Fruit fly (Drosophila melanogaster) whole organism, adult: Measurements from ENCODE around the gene Hou.

Experiments
- CG11617 ChIP-seq: fragments of 200-800 bp; sonication (Bioruptor generic); optimal IDR thresholded peaks from 2 replicates; lab custom pipeline; 2017; ENCODE audit warnings: mild to moderate bottlenecking, missing biosample characterization, missing genetic modification reagents, missing genetic modification characterization
- CG12768 ChIP-seq: fragments of 200-800 bp; sonication (Bioruptor generic); optimal IDR thresholded peaks from 2 replicates; lab custom pipeline; 2017; ENCODE audit warnings: missing biosample characterization, missing genetic modification characterization, mild to moderate bottlenecking, moderate library complexity, missing genetic modification reagents
- CG14711 ChIP-seq: fragments of 200-800 bp; sonication (Bioruptor generic); optimal IDR thresholded peaks from 2 replicates; lab custom pipeline; 2018; ENCODE audit warnings: missing biosample characterization, mild to moderate bottlenecking, missing genetic modification characterization, moderate library complexity
- CG1620 ChIP-seq: fragments of 200-800 bp; sonication (Bioruptor generic); optimal IDR thresholded peaks from 2 replicates; lab custom pipeline; 2016; ENCODE audit warnings: missing biosample characterization, missing genetic modification characterization
- CG33017 ChIP-seq: fragments of 200-800 bp; sonication (Bioruptor generic); optimal IDR thresholded peaks from 2 replicates; lab custom pipeline; 2018; ENCODE audit warnings: missing biosample characterization, mild to moderate bottlenecking, missing genetic modification characterization, moderate library complexity
- CG5204 ChIP-seq: fragments of 200-800 bp; sonication (Bioruptor generic); optimal IDR thresholded peaks from 2 replicates; lab custom pipeline; 2016; ENCODE audit warnings: missing biosample characterization, missing genetic modification characterization
- CG7045 ChIP-seq: fragments of 200-800 bp; sonication (Bioruptor generic); optimal IDR thresholded peaks from 2 replicates; lab custom pipeline; 2017; ENCODE audit warnings: missing biosample characterization, mild to moderate bottlenecking, missing genetic modification characterization
- CG7101 ChIP-seq: fragments of 200-800 bp; sonication (Bioruptor generic); optimal IDR thresholded peaks from 2 replicates; lab custom pipeline; 2018; ENCODE audit warnings: missing biosample characterization, mild to moderate bottlenecking, missing genetic modification characterization, moderate library complexity
- Clk ChIP-seq: fragments of 200-800 bp; sonication (Bioruptor generic); optimal IDR thresholded peaks from 2 replicates; lab custom pipeline; 2017; ENCODE audit warnings: missing biosample characterization, missing genetic modification characterization
- Crg-1 ChIP-seq: fragments of 200-800 bp; sonication (Bioruptor generic); optimal IDR thresholded peaks from 2 replicates; lab custom pipeline; 2016; ENCODE audit warnings: missing biosample characterization, missing genetic modification characterization
- Hr96 ChIP-seq: fragments of 200-800 bp; sonication (Bioruptor generic); optimal IDR thresholded peaks from 2 replicates; lab custom pipeline; 2016; ENCODE audit warnings: missing biosample characterization, missing genetic modification characterization
- Mnt ChIP-seq: fragments of 200-800 bp; sonication (Bioruptor generic); optimal IDR thresholded peaks from 2 replicates; lab custom pipeline; 2016; ENCODE audit warnings: missing biosample characterization, mild to moderate bottlenecking, missing genetic modification characterization
- bab1 ChIP-seq: fragments of 200-800 bp; sonication (Bioruptor generic); optimal IDR thresholded peaks from 3 replicates; lab custom pipeline; 2019; ENCODE audit warnings: missing biosample characterization, mild to moderate bottlenecking, missing genetic modification characterization, moderate library complexity
- cic ChIP-seq: fragments of 200-800 bp; sonication (Bioruptor generic); optimal IDR thresholded peaks from 2 replicates; lab custom pipeline; 2017; ENCODE audit warnings: missing biosample characterization, mild to moderate bottlenecking, missing genetic modification characterization, moderate library complexity
- cnc ChIP-seq, 2 experiments: fragments of >200 bp; optimal IDR thresholded peaks; 2 replicates each; lab custom pipeline; 2017
- kay ChIP-seq: fragments of 200-800 bp; sonication (Bioruptor generic); peaks from one replicate; lab custom pipeline; 2016; ENCODE audit warnings: missing biosample characterization, missing genetic modification characterization, borderline replicate concordance
- ovo ChIP-seq: fragments of 200-800 bp; sonication (Bioruptor generic); optimal IDR thresholded peaks from 2 replicates; lab custom pipeline; 2016; ENCODE audit warnings: missing biosample characterization, missing genetic modification characterization
- pad ChIP-seq: fragments of 200-800 bp; sonication (Bioruptor generic); optimal IDR thresholded peaks from 3 replicates; lab custom pipeline; 2017; ENCODE audit warnings: missing biosample characterization, missing genetic modification characterization, mild to moderate bottlenecking, moderate library complexity, missing genetic modification reagents
- tj ChIP-seq: fragments of 200-800 bp; sonication (Bioruptor generic); optimal IDR thresholded peaks from 3 replicates; lab custom pipeline; 2017; ENCODE audit warnings: missing biosample characterization, mild to moderate bottlenecking, missing genetic modification characterization, moderate library complexity
- toe ChIP-seq: fragments of 200-800 bp; sonication (Bioruptor generic); optimal IDR thresholded peaks from 2 replicates; lab custom pipeline; 2016; ENCODE audit warnings: missing biosample characterization, missing genetic modification characterization

Gene Hou

DNA sequence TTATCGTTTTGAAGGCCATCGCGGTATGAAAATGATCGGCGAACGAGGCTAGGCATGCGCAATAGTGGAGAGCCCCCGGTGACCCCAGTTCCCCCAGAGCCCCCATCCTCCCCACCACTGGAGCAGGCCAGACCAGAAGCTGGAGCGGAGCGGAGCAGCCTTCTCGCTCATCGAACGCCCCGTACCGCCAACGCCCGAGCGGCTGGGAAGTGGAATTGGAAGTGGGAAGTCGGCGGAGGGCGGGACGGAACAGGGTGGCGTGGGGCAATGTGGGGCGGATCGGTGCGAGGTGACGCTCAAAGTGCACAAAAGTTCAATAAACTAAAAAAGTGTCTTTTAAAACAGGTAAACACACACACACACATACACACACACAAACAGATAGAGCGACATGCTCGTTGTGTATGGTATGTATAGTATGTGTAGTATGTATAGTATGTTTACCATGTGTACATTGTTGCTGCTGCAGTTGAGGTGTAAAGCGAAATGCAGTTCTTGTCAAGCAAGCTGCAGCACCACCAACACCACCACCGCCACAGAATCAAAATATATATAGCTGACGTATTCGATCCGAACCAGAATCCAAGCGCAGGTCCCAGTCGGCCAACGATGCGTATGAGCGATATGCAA, 21.4 kb upstream of the Hou start:
- TF ChIP-seq cnc (optimal IDR thresholded peaks at IDR 0.05; lab: Kevin White, UChicago) (no peak), ovo (no peak), CG7045 (GFP tag; lab: Kevin White, UChicago) (no peak), CG1620 (GFP tag; lab: Kevin White, UChicago) (no peak), CG11617 (GFP tag; lab: Kevin White, UChicago) (no peak), Crg-1 (GFP tag; lab: Kevin White, UChicago) (no peak), CG5204 (GFP tag; lab: Kevin White, UChicago) (no peak), tj (GFP tag; lab: Kevin White, UChicago) (no peak), CG14711 (tag; lab: Kevin White, UChicago) (no peak), Clk (GFP tag; lab: Kevin White, UChicago) (no peak), bab1 (GFP tag; lab: Kevin White, UChicago) (no peak), Mnt (no peak), kay (GFP tag; lab: Kevin White, UChicago) (no peak), Hr96 (GFP tag; lab: Kevin White, UChicago) (no peak), CG33017 (tag; lab: Kevin White, UChicago) (no peak), toe (GFP tag; lab: Kevin White, UChicago) (no peak), CG12768 (no peak), CG7101 (tag; lab: Kevin White, UChicago) (no peak), cic (no peak)

DNA sequence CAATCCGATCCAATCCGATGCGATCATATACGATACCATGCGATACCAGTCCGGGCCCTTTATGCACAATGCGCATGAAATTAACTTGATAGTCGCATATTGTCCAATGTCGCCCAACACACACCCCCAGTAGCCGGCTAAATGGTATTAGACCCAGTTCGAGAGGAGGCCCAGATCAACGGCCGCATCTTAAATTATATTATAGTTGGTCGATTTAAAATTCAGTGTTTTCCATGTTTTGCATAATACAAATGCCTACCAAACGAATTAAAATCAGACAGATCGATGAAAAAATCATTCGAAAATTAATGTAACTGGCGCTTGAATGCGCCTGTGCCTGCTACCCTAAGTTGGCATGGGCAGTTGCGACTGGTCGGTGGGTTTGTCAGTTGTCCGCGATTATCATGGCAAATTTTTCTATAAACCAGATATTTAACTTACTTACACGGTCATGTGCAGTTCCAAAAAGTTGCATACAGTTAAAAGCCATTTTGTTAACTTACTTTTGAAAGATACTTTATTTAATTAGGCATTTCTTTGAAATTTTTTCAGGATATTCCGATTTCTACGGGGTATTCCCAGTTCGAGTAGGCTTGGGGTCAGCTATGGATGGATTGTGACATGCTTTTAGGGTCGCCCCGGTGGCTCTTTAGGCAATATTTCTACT, 19.7 kb upstream of the Hou start:
- TF ChIP-seq bab1 (GFP tag; lab: Kevin White, UChicago) (no peak), CG11617 (GFP tag; lab: Kevin White, UChicago) (no peak), CG7101 (tag; lab: Kevin White, UChicago) (no peak), cic (no peak), cnc (optimal IDR thresholded peaks at IDR 0.05; lab: Kevin White, UChicago) (no peak), toe (GFP tag; lab: Kevin White, UChicago) (no peak), Mnt (no peak), CG7045 (GFP tag; lab: Kevin White, UChicago) (no peak), Clk (GFP tag; lab: Kevin White, UChicago) (no peak), CG12768 (no peak)

DNA sequence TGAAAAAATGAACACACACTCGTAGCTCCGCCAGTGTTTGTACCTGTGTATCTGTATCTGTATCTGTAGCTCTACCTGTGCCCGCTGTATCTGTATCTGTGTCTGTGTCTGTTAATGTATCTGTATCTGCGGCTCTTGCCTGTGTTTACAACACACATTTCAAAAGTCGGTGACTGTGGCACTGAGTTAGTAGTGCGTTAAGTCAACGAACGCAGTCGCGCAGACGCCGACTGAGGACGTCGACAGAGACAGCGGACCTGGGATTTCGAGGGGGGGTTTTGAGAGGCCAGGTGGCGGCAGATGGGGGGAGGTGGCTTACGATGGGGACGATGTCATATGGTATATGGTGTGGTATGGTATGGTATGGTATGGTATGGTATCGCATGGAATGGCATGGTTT, 18.0 kb upstream of the Hou start:
- TF ChIP-seq CG7045 (GFP tag; lab: Kevin White, UChicago) (no peak), bab1 (GFP tag; lab: Kevin White, UChicago) (no peak), CG1620 (GFP tag; lab: Kevin White, UChicago) (no peak), Hr96 (GFP tag; lab: Kevin White, UChicago) (no peak), CG7101 (tag; lab: Kevin White, UChicago) (no peak), cic (no peak), Mnt (no peak), CG5204 (GFP tag; lab: Kevin White, UChicago) (no peak)

DNA sequence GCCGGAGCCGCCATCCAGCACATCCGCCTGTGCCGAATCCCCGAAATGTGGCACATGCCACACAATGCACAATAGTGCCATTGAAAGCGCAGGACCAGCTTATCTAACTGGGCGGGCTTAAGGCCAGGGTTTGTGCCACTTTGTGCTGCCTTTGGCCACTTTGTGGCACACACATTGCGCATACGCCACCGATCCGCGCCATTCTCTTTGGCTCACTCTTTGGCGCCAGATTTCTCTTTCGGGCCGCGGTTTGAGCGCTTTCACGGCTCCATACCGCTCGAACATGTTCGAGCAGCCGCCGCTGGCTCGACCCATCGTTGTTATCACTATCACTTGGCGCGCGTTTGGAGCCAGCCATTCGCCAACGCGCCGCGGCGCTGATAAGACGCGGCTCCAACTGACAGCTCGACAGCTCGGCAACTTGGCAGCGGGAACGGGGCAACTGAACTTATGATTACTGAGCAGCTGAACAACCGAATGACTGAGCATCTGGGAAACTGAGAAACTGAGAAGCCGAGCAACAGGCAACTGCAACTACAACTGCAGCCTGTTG, 15.5 kb upstream of the Hou start:
- TF ChIP-seq Hr96 (GFP tag; lab: Kevin White, UChicago), result no peak
- TF ChIP-seq CG7101 (tag; lab: Kevin White, UChicago), result no peak
- no peak for TF ChIP-seq cnc (optimal IDR thresholded peaks at IDR 0.05; lab: Kevin White, UChicago)
- TF ChIP-seq tj (GFP tag; lab: Kevin White, UChicago), result no peak
- TF ChIP-seq CG7045 (GFP tag; lab: Kevin White, UChicago), result no peak
- TF ChIP-seq CG1620 (GFP tag; lab: Kevin White, UChicago), result no peak
- TF ChIP-seq toe (GFP tag; lab: Kevin White, UChicago), result no peak
- TF ChIP-seq kay (GFP tag; lab: Kevin White, UChicago), result no peak
- TF ChIP-seq Mnt, result no peak
- TF ChIP-seq bab1 (GFP tag; lab: Kevin White, UChicago), result no peak
- TF ChIP-seq CG33017 (tag; lab: Kevin White, UChicago), result no peak
- TF ChIP-seq cic, result no peak
- no peak for TF ChIP-seq pad
- TF ChIP-seq Crg-1 (GFP tag; lab: Kevin White, UChicago), result no peak
- TF ChIP-seq Clk (GFP tag; lab: Kevin White, UChicago), result no peak
- TF ChIP-seq CG5204 (GFP tag; lab: Kevin White, UChicago), result no peak

DNA sequence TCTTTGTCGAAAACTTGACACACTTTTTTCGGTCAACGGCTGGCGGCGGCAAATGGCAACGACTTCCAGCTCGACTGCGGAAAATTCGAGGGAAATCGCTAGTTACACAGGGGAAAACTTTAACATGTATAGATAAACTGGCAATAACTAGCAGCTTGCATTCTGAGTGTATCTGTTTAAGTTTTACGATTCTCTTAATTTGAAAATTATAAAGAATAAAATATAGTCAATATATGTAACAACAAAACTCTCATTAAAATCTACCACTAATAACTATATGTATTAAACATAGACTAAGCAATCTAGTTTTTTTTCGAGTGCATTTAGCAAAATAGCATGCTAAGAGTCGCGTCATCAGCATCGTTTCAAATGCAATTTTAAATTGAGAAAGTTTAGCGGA, 13.1 kb upstream of the Hou start:
- TF ChIP-seq CG5204 (GFP tag; lab: Kevin White, UChicago), result no peak
- no peak for TF ChIP-seq toe (GFP tag; lab: Kevin White, UChicago)
- TF ChIP-seq CG33017 (tag; lab: Kevin White, UChicago), result no peak
- no peak for TF ChIP-seq Clk (GFP tag; lab: Kevin White, UChicago)
- no peak for TF ChIP-seq CG7101 (tag; lab: Kevin White, UChicago)
- TF ChIP-seq pad, result no peak
- no peak for TF ChIP-seq CG7045 (GFP tag; lab: Kevin White, UChicago)
- TF ChIP-seq cnc (optimal IDR thresholded peaks at IDR 0.05; lab: Kevin White, UChicago), result no peak
- no peak for TF ChIP-seq CG11617 (GFP tag; lab: Kevin White, UChicago)
- TF ChIP-seq tj (GFP tag; lab: Kevin White, UChicago), result no peak
- TF ChIP-seq Hr96 (GFP tag; lab: Kevin White, UChicago), result no peak
- TF ChIP-seq cic, result no peak
- TF ChIP-seq Mnt, result no peak
- TF ChIP-seq CG14711 (tag; lab: Kevin White, UChicago), result no peak
- TF ChIP-seq kay (GFP tag; lab: Kevin White, UChicago), result no peak
- no peak for TF ChIP-seq bab1 (GFP tag; lab: Kevin White, UChicago)
- no peak for TF ChIP-seq Crg-1 (GFP tag; lab: Kevin White, UChicago)
